Worm (Caenorhabditis elegans) whole organism, L1 larva: Measurements from ENCODE around the gene ZC204.6.

Experiments used
- aly-2 ChIP-seq: fragments of 150-350 bp; optimal IDR thresholded peaks from 2 replicates; lab custom pipeline; 2014; ENCODE audit warnings: missing biosample characterization, missing genetic modification characterization
- ceh-63 ChIP-seq: fragments of 200-800 bp; sonication (Bioruptor generic); optimal IDR thresholded peaks from 2 replicates; lab custom pipeline; 2018; ENCODE audit warnings: mild to moderate bottlenecking, missing genetic modification characterization, missing compliant biosample characterization
- ceh-8 ChIP-seq: fragments of 200-800 bp; sonication (Bioruptor generic); optimal IDR thresholded peaks from 2 replicates; lab custom pipeline; 2018; ENCODE audit warnings: mild to moderate bottlenecking, missing genetic modification characterization, moderate library complexity, missing compliant biosample characterization
- dsc-1 ChIP-seq: sonication (generic microtip); optimal IDR thresholded peaks from 2 replicates; lab custom pipeline; 2016; ENCODE audit warnings: mild to moderate bottlenecking, missing genetic modification characterization, missing compliant biosample characterization
- efl-1 ChIP-seq, 4 experiments: fragments of 150-350 bp; optimal IDR thresholded peaks in 3 of 4; peaks in 1 of 4; 1 replicate in 1 of 4; 2 replicates in 3 of 4; lab custom pipeline; 2014; ENCODE audit warnings: missing biosample characterization in 2 of 4, missing genetic modification characterization in 2 of 4, missing genetic modification reagents in 2 of 4
- egl-13 ChIP-seq: sonication (generic microtip); optimal IDR thresholded peaks from 2 replicates; lab custom pipeline; 2016; ENCODE audit warnings: missing genotype, missing genetic modification reagents, missing genetic modification characterization, missing compliant biosample characterization
- elt-2 ChIP-seq: sonication (generic microtip); optimal IDR thresholded peaks from 2 replicates; lab custom pipeline; 2016; ENCODE audit warnings: missing genetic modification characterization, mild to moderate bottlenecking, inconsistent platforms, missing compliant biosample characterization, missing genetic modification reagents
- fkh-10 ChIP-seq: sonication (generic microtip); optimal IDR thresholded peaks from 2 replicates; lab custom pipeline; 2017; ENCODE audit warnings: missing biosample characterization, missing genetic modification reagents, missing genetic modification characterization
- hlh-4 ChIP-seq: sonication (generic microtip); optimal IDR thresholded peaks from 2 replicates; lab custom pipeline; 2016; ENCODE audit warnings: mild to moderate bottlenecking, missing genetic modification characterization, missing compliant biosample characterization
- irx-1 ChIP-seq: sonication (generic microtip); optimal IDR thresholded peaks from 2 replicates; lab custom pipeline; 2016; ENCODE audit warnings: missing genetic modification characterization, missing compliant biosample characterization
- lin-14 ChIP-seq: fragments of 200-800 bp; sonication (Bioruptor generic); optimal IDR thresholded peaks from 2 replicates; lab custom pipeline; 2018; ENCODE audit warnings: mild to moderate bottlenecking, missing genetic modification characterization, moderate library complexity, missing compliant biosample characterization
- lin-15B ChIP-seq: fragments of 150-350 bp; sonication (generic microtip); optimal IDR thresholded peaks from 3 replicates; lab custom pipeline; 2014; ENCODE audit warnings: missing biosample characterization, missing genetic modification characterization
- lin-35 ChIP-seq, 2 experiments: fragments of 150-350 bp; optimal IDR thresholded peaks; 2 replicates each; lab custom pipeline; 2014; ENCODE audit warnings: missing biosample characterization in 2 of 2, missing genetic modification characterization in 2 of 2, missing genetic modification reagents in 2 of 2
- lin-39 ChIP-seq: fragments of 150-350 bp; optimal IDR thresholded peaks from 2 replicates; lab custom pipeline; 2014; ENCODE audit warnings: missing biosample characterization, missing genetic modification reagents, missing genetic modification characterization
- mdl-1 ChIP-seq, 2 experiments: fragments of 150-350 bp; optimal IDR thresholded peaks; 2 replicates each; lab custom pipeline; 2014 to 2017; ENCODE audit warnings: missing biosample characterization in 2 of 2, missing genetic modification characterization in 2 of 2, inconsistent platforms in 1 of 2
- mef-2 ChIP-seq: fragments of 150-350 bp; optimal IDR thresholded peaks from 2 replicates; lab custom pipeline; 2014; ENCODE audit warnings: missing biosample characterization, missing genetic modification characterization
- nhr-19 ChIP-seq: fragments of 200-800 bp; sonication (Bioruptor generic); conservative IDR thresholded peaks from 2 replicates; pipeline ENCODE4 v1.3.6; 2022; ENCODE audit warnings: missing genetic modification characterization, missing compliant biosample characterization
- nhr-20 ChIP-seq: sonication (generic microtip); optimal IDR thresholded peaks from 2 replicates; lab custom pipeline; 2016; ENCODE audit warnings: mild to moderate bottlenecking, missing genetic modification characterization, missing compliant biosample characterization
- nhr-237 ChIP-seq: fragments of 150-350 bp; optimal IDR thresholded peaks from 2 replicates; lab custom pipeline; 2014; ENCODE audit warnings: missing biosample characterization, missing genetic modification characterization
- nhr-85 ChIP-seq: sonication (generic microtip); peaks from one replicate; lab custom pipeline; 2016; ENCODE audit warnings: missing genetic modification characterization, inconsistent platforms, missing compliant biosample characterization
- nhr-90 ChIP-seq: sonication (generic microtip); optimal IDR thresholded peaks from 2 replicates; lab custom pipeline; 2016; ENCODE audit warnings: mild to moderate bottlenecking, missing genetic modification characterization, missing compliant biosample characterization; ENCODE audit not compliant: poor library complexity
- snu-23 ChIP-seq: sonication (generic microtip); optimal IDR thresholded peaks from 2 replicates; lab custom pipeline; 2016; ENCODE audit warnings: missing genetic modification characterization, missing compliant biosample characterization
- sox-4 ChIP-seq: sonication (generic microtip); optimal IDR thresholded peaks from 2 replicates; lab custom pipeline; 2016; ENCODE audit warnings: missing genetic modification characterization, missing compliant biosample characterization
- sup-37 ChIP-seq: fragments of 200-800 bp; sonication (Bioruptor generic); optimal IDR thresholded peaks from 2 replicates; lab custom pipeline; 2018; ENCODE audit warnings: mild to moderate bottlenecking, missing genetic modification characterization, missing compliant biosample characterization
- tbx-2 ChIP-seq: sonication (generic microtip); optimal IDR thresholded peaks from 2 replicates; lab custom pipeline; 2016; ENCODE audit warnings: missing genetic modification characterization, missing compliant biosample characterization
- tlp-1 ChIP-seq: fragments of 150-350 bp; optimal IDR thresholded peaks from 2 replicates; lab custom pipeline; 2014; ENCODE audit warnings: missing biosample characterization, missing genetic modification characterization
- unc-98 ChIP-seq: fragments of 200-800 bp; sonication (Bioruptor generic); IDR thresholded peaks from 2 replicates; pipeline ENCODE4 v1.3.6; 2022; ENCODE audit warnings: missing genetic modification characterization, missing compliant biosample characterization
- xbp-1 ChIP-seq: sonication (generic microtip); optimal IDR thresholded peaks from 2 replicates; lab custom pipeline; 2016; ENCODE audit warnings: missing genetic modification characterization, missing compliant biosample characterization
- zag-1 ChIP-seq: fragments of 150-350 bp; optimal IDR thresholded peaks from 2 replicates; lab custom pipeline; 2014; ENCODE audit warnings: missing biosample characterization, missing genetic modification characterization
- zip-4 ChIP-seq: fragments of 200-800 bp; sonication (Bioruptor generic); optimal IDR thresholded peaks from 2 replicates; lab custom pipeline; 2018; ENCODE audit warnings: mild to moderate bottlenecking, missing genetic modification characterization, moderate library complexity, missing compliant biosample characterization
- ztf-4 ChIP-seq: fragments of 150-350 bp; optimal IDR thresholded peaks from 2 replicates; lab custom pipeline; 2014; ENCODE audit warnings: missing biosample characterization, missing genetic modification characterization

Gene ZC204.6

DNA sequence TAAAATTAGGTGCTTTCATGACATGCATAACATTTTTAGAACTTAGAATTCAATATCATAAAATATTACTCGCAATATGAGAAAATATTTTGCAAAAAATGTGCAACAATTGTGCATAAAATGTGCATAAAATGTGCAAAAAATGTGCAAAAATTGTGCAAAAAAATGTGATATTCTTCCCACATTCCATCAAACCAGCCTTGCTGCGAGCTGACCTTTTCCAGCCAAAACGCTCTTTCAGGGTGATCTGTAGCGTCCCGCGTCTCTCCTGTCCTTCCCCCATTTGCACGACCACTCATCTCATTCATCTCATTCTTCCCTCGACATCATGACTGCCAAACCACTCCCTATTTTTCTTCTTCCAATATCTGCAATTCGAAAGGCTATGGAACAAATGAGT lies 31.5 kb upstream of the ZC204.6 start, which contains the start of gene fbxb-17 (continued):
- TF ChIP-seq zip-4 (GFP tag; lab: Kevin White, UChicago) (no peak), unc-98 (GFP tag; lab: Robert Waterston, UW) (no peak), lin-35 (GFP tag; optimal IDR thresholded peaks at IDR 0.05; lab: Kevin White, UChicago) (no peak), mdl-1 (tag; optimal IDR thresholded peaks at IDR 0.05; lab: Kevin White, UChicago) (no peak)

DNA sequence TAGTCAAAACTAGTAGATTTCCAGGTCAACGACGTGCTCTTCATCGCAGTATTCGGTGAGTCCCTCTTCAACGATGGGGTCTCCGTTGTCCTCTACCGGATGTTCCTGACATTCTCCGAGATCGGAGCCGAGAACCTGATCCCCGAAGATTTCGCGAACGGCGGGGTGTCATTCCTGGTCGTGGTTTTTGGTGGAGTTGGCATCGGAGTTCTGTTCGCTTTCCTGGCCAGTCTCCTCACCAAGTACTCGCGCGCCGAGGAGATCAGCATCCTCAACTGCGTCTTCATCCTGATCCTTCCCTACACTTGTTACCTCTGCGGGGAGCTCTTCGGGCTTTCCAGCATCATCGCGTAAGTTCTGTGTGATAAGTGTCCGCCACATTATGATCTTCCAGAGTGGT lies 28.0 kb upstream of the ZC204.6 start:
- no peak for TF ChIP-seq nhr-90 (tag; lab: Kevin White, UChicago)
- TF ChIP-seq, all 84 proteins: peak for 0

DNA sequence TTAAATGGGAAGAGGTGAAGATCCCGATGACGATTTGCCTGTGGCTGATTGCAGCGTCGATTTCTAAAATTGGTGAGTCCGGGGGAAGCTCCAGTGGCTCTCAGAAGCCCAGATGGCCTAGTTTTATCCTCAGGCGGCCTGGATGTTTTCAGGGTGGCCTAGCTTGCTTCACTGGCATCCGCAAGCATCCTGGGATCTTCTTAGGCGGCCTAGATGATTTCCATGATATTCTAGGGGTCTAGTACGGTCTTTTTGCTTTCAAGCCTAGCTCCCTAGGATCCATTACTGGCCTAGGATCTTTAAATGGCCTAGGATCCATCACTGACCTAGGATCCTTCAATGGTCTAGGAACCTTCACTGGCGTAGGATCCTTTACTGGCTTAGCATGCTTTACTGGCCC lies 26.4 kb upstream of the ZC204.6 start:
- TF ChIP-seq irx-1 (tag; lab: Kevin White, UChicago), result no peak
- TF ChIP-seq lin-14 (GFP tag; lab: Kevin White, UChicago), result no peak
- no peak for TF ChIP-seq tbx-2 (tag; lab: Kevin White, UChicago)
- TF ChIP-seq sup-37 (GFP tag; lab: Kevin White, UChicago), result no peak
- no peak for TF ChIP-seq nhr-237 (tag; lab: Kevin White, UChicago)
- no peak for TF ChIP-seq elt-2 (tag; lab: Kevin White, UChicago)
- no peak for TF ChIP-seq ceh-8
- TF ChIP-seq efl-1 (optimal IDR thresholded peaks at IDR 0.05; lab: Kevin White, UChicago), result no peak
- TF ChIP-seq efl-1 (GFP tag; optimal IDR thresholded peaks at IDR 0.05 in 1 of 2; lab: Kevin White, UChicago), result peak in 1 of 2 experiments; percentile 23

DNA sequence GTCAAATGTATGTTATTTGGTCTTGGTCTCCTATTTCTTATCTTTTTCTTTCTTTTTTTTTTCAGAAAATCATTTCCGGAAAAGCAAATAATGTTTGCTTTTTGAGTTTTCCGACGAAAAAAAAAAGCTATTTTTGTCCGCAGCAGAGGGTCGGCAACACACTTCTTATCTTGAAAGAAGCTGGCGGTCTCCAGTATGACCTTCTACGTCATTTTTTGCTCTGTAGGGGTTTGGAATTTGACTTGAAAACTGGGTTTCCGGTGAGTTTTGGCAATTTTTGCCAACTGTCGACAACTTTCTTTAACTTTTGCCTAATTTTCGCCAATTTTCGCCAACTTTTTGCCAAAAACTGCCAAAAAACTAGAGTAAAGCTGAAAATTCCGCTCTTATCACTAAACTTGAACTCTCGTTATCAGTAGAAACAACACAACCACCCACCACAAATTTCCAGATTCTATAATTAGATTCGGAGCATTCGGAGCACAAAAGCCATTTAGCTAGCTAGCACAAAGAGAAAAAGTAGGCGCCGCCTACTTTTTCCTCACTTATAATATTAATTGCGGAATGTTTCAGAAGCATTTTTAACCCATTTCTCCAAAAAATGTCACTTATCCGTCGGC lies 25.7 kb upstream of the ZC204.6 start, which contains the start of gene nhx-6:
TSS of gene nhx-6 (plus strand) at position 570 of the 620 bp plus-strand sequence.
- TF ChIP-seq elt-2 (tag; lab: Kevin White, UChicago) (peak; percentile 77), ceh-63 (GFP tag; lab: Kevin White, UChicago) (no peak)

DNA sequence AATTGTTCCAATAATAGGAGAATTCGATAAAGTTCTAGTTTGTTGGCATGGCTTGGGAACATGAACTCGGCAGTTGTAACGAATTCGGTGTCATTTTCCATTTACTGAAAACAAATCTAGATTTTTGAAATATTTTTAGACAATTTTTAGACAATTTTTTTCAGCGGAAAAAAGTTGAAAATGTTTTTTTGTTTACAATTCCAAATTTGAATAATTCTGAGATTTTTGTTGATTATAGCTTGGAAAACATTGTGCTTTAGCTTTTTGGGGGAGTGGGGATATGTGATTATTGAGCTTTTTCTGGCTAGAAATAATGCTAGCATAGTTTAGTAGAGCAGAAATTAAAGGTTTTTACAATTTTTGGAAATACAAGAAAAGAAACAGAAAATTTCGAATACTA lies 24.3 kb upstream of the ZC204.6 start, which contains the start of gene srw-97:
TSS of gene srw-97 (minus strand) at position 101 of the 400 bp plus-strand sequence.
- no peak for TF ChIP-seq nhr-20 (tag; lab: Kevin White, UChicago)
- TF ChIP-seq xbp-1 (tag; lab: Kevin White, UChicago), result no peak
- TF ChIP-seq sox-4, result no peak
- no peak for TF ChIP-seq aly-2 (tag; lab: Kevin White, UChicago)
- TF ChIP-seq elt-2 (tag; lab: Kevin White, UChicago), result no peak
- TF ChIP-seq nhr-19 (GFP tag; lab: Robert Waterston, UW), result no peak
- no peak for TF ChIP-seq fkh-10
- TF ChIP-seq ztf-4, result no peak
- TF ChIP-seq egl-13 (tag; lab: Kevin White, UChicago), result no peak
- no peak for TF ChIP-seq irx-1 (tag; lab: Kevin White, UChicago)
- TF ChIP-seq lin-39 (tag; lab: Kevin White, UChicago), result no peak

DNA sequence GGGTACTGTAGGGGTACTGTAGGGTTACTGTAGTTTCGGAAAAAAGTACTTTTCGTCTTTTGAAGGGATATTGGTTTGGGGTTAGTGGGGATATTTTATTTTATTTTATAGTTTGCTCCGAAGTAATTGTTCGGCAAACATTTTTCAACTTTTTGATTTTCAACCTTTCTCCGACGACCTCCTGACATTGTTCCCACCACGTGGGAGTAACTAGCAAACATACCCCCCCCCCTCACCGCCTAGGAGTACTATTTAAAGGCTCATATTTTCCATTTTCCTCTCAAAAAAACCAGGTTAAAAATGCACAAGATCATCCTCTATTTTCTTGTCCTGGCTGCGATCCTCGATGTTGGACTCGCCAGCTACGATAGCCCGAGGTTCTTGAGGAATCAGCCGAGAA lies 21.4 kb upstream of the ZC204.6 start, which contains the start of gene srlf-29:
TSS of gene srlf-29 (plus strand) at position 301 of the 400 bp plus-strand sequence.
- no peak for TF ChIP-seq zag-1 (tag; lab: Kevin White, UChicago)
- no peak for TF ChIP-seq tlp-1 (tag; lab: Kevin White, UChicago)
- no peak for TF ChIP-seq nhr-85 (tag; lab: Kevin White, UChicago)
- TF ChIP-seq aly-2 (tag; lab: Kevin White, UChicago), result no peak
- TF ChIP-seq lin-39 (tag; lab: Kevin White, UChicago), result no peak
- TF ChIP-seq zip-4 (GFP tag; lab: Kevin White, UChicago), result no peak
- TF ChIP-seq hlh-4, result no peak
- TF ChIP-seq dsc-1 (tag; lab: Kevin White, UChicago), result no peak
- TF ChIP-seq tbx-2 (tag; lab: Kevin White, UChicago), result no peak
- no peak for TF ChIP-seq snu-23 (GFP tag; lab: Kevin White, UChicago)
- no peak for TF ChIP-seq mef-2 (tag; lab: Kevin White, UChicago)
- no peak for TF ChIP-seq unc-98 (GFP tag; lab: Robert Waterston, UW)
- TF ChIP-seq lin-15B, result no peak
